Fruit fly (Drosophila melanogaster) whole organism, embryonic: ENCODE results near the gene Nos.

Source experiments
- CG10274 ChIP-seq: fragments of 200-800 bp; sonication (Bioruptor generic); optimal IDR thresholded peaks from 3 replicates; lab custom pipeline; 2017; ENCODE audit warnings: missing biosample characterization, mild to moderate bottlenecking, missing genetic modification characterization
- CG10431 ChIP-seq: fragments of 200-800 bp; sonication (Bioruptor generic); optimal IDR thresholded peaks from 3 replicates; lab custom pipeline; 2018; ENCODE audit warnings: missing biosample characterization, mild to moderate bottlenecking, missing genetic modification characterization
- CG11695 ChIP-seq: fragments of 200-800 bp; sonication (Bioruptor generic); IDR thresholded peaks from 3 replicates; pipeline ENCODE4 v1.3.6; 2022; ENCODE audit warnings: missing biosample characterization, missing genetic modification characterization
- CG12659 ChIP-seq: fragments of 200-800 bp; sonication (Bioruptor generic); optimal IDR thresholded peaks from 3 replicates; lab custom pipeline; 2017; ENCODE audit warnings: mild to moderate bottlenecking, missing biosample characterization, missing genetic modification reagents, missing genetic modification characterization
- CG12769 ChIP-seq: fragments of 200-800 bp; sonication (Bioruptor generic); optimal IDR thresholded peaks from 2 replicates; lab custom pipeline; 2019; ENCODE audit warnings: missing biosample characterization, mild to moderate bottlenecking, missing genetic modification characterization, moderate library complexity
- CG13296 ChIP-seq: fragments of 200-800 bp; sonication (Bioruptor generic); optimal IDR thresholded peaks from 3 replicates; lab custom pipeline; 2018; ENCODE audit warnings: missing biosample characterization, mild to moderate bottlenecking, missing genetic modification characterization
- CG15479 ChIP-seq: fragments of 200-800 bp; sonication (Bioruptor generic); optimal IDR thresholded peaks from 3 replicates; lab custom pipeline; 2019; ENCODE audit warnings: missing biosample characterization, mild to moderate bottlenecking, missing genetic modification characterization, moderate library complexity
- CG15514 ChIP-seq: fragments of 200-800 bp; sonication (Bioruptor generic); optimal IDR thresholded peaks from 3 replicates; lab custom pipeline; 2017; ENCODE audit warnings: missing biosample characterization, missing genetic modification characterization, mild to moderate bottlenecking, moderate library complexity, missing genetic modification reagents
- CG17829 ChIP-seq: fragments of 200-800 bp; optimal IDR thresholded peaks from 2 replicates; lab custom pipeline; 2019; ENCODE audit warnings: missing biosample characterization, mild to moderate bottlenecking, missing genetic modification characterization, moderate library complexity
- CG18262 ChIP-seq: fragments of 200-800 bp; optimal IDR thresholded peaks from 3 replicates; lab custom pipeline; 2019; ENCODE audit warnings: missing biosample characterization, mild to moderate bottlenecking, missing genetic modification characterization, moderate library complexity
- CG2678 ChIP-seq: fragments of 200-800 bp; sonication (Bioruptor generic); optimal IDR thresholded peaks from 3 replicates; lab custom pipeline; 2019; ENCODE audit warnings: missing biosample characterization, mild to moderate bottlenecking, missing genetic modification characterization, moderate library complexity
- CG31388 ChIP-seq: fragments of 200-800 bp; sonication (Bioruptor generic); optimal IDR thresholded peaks from 2 replicates; lab custom pipeline; 2016; ENCODE audit warnings: missing biosample characterization, missing genetic modification characterization
- CG34376 ChIP-seq: fragments of 200-800 bp; sonication (Bioruptor generic); optimal IDR thresholded peaks from 2 replicates; lab custom pipeline; 2018; ENCODE audit warnings: missing biosample characterization, mild to moderate bottlenecking, missing genetic modification characterization
- CG3838 ChIP-seq: fragments of 200-800 bp; sonication (Bioruptor generic); optimal IDR thresholded peaks from 3 replicates; lab custom pipeline; 2016; ENCODE audit warnings: missing biosample characterization, missing genetic modification characterization
- CG3847 ChIP-seq: fragments of 200-800 bp; sonication (Bioruptor generic); IDR thresholded peaks from 2 replicates; pipeline ENCODE4 v1.3.6; 2022; ENCODE audit warnings: missing biosample characterization, missing genetic modification characterization
- CG4617 ChIP-seq: fragments of 200-800 bp; sonication (Bioruptor generic); optimal IDR thresholded peaks from 3 replicates; lab custom pipeline; 2016; ENCODE audit warnings: missing biosample characterization, missing genetic modification characterization, borderline replicate concordance
- CG4820 ChIP-seq: fragments of 200-800 bp; sonication (Bioruptor generic); optimal IDR thresholded peaks from 3 replicates; lab custom pipeline; 2016; ENCODE audit warnings: missing biosample characterization, missing genetic modification characterization
- CG7556 ChIP-seq: fragments of 200-800 bp; sonication (Bioruptor generic); optimal IDR thresholded peaks from 2 replicates; lab custom pipeline; 2017; ENCODE audit warnings: missing biosample characterization, mild to moderate bottlenecking, missing genetic modification characterization
- CG7928 ChIP-seq: fragments of 200-800 bp; sonication (Bioruptor generic); optimal IDR thresholded peaks from 2 replicates; lab custom pipeline; 2017; ENCODE audit warnings: missing biosample characterization, mild to moderate bottlenecking, missing genetic modification characterization
- CG8924 ChIP-seq: fragments of 200-800 bp; optimal IDR thresholded peaks from 3 replicates; lab custom pipeline; 2019; ENCODE audit warnings: missing biosample characterization, mild to moderate bottlenecking, missing genetic modification characterization, moderate library complexity
- CG9727 ChIP-seq: fragments of 200-800 bp; sonication (Bioruptor generic); optimal IDR thresholded peaks from 3 replicates; lab custom pipeline; 2017; ENCODE audit warnings: missing biosample characterization, mild to moderate bottlenecking, missing genetic modification characterization
- CG9797 ChIP-seq: fragments of 200-800 bp; sonication (Bioruptor generic); optimal IDR thresholded peaks from 3 replicates; lab custom pipeline; 2018; ENCODE audit warnings: missing biosample characterization, mild to moderate bottlenecking, missing genetic modification characterization
- D19A ChIP-seq: fragments of 200-800 bp; optimal IDR thresholded peaks from 3 replicates; lab custom pipeline; 2019; ENCODE audit warnings: missing biosample characterization, mild to moderate bottlenecking, missing genetic modification characterization, moderate library complexity
- HmgZ ChIP-seq: fragments of 200-800 bp; sonication (Bioruptor generic); optimal IDR thresholded peaks from 2 replicates; lab custom pipeline; 2018; ENCODE audit warnings: missing biosample characterization, mild to moderate bottlenecking, missing genetic modification characterization
- Hr3 ChIP-seq: fragments of 200-800 bp; sonication (Bioruptor generic); optimal IDR thresholded peaks from 3 replicates; lab custom pipeline; 2016; ENCODE audit warnings: missing biosample characterization, missing genetic modification characterization
- Jarid2 ChIP-seq: fragments of 200-800 bp; sonication (Bioruptor generic); optimal IDR thresholded peaks from 3 replicates; lab custom pipeline; 2017; ENCODE audit warnings: mild to moderate bottlenecking, missing biosample characterization, missing genetic modification reagents, missing genetic modification characterization
- Mes4 ChIP-seq: fragments of 200-800 bp; sonication (Bioruptor generic); optimal IDR thresholded peaks from 2 replicates; lab custom pipeline; 2016; ENCODE audit warnings: missing biosample characterization, missing genetic modification characterization
- Myb ChIP-seq: fragments of 200-800 bp; sonication (Bioruptor generic); optimal IDR thresholded peaks from 2 replicates; lab custom pipeline; 2016; ENCODE audit warnings: missing biosample characterization, missing genetic modification characterization
- Nf-YA ChIP-seq: fragments of 200-800 bp; sonication (Bioruptor generic); IDR thresholded peaks from 2 replicates; pipeline ENCODE4 v1.3.6; 2022; ENCODE audit warnings: missing biosample characterization, missing genetic modification characterization
- Oaz ChIP-seq: fragments of 200-800 bp; sonication (Bioruptor generic); IDR thresholded peaks from 2 replicates; pipeline ENCODE4 v1.3.6; 2022; ENCODE audit warnings: missing biosample characterization, missing genetic modification characterization
- Ptx1 ChIP-seq: fragments of 200-800 bp; sonication (Bioruptor generic); IDR thresholded peaks from 2 replicates; pipeline ENCODE4 v1.3.6; 2022; ENCODE audit warnings: missing biosample characterization, missing genetic modification characterization
- Sin3A ChIP-seq: fragments of >200 bp; optimal IDR thresholded peaks from 2 replicates; lab custom pipeline; 2018
- Sox102F ChIP-seq: fragments of 200-800 bp; sonication (Bioruptor generic); optimal IDR thresholded peaks from 2 replicates; lab custom pipeline; 2018; ENCODE audit warnings: missing biosample characterization, mild to moderate bottlenecking, missing genetic modification characterization, moderate library complexity
- Sry-δ ChIP-seq: fragments of 200-800 bp; sonication (Bioruptor generic); optimal IDR thresholded peaks from 2 replicates; lab custom pipeline; 2016; ENCODE audit warnings: missing biosample characterization, missing genetic modification characterization
- Stat92E ChIP-seq, 3 experiments: fragments of >200 bp in 2 of 3; fragments of 200-800 bp in 1 of 3; sonication (Bioruptor generic) in 1 of 3; optimal IDR thresholded peaks; 2 replicates each; lab custom pipeline; 2017 to 2019; ENCODE audit warnings: missing biosample characterization in 3 of 3, missing genetic modification characterization in 3 of 3, mild to moderate bottlenecking in 1 of 3, moderate library complexity in 1 of 3
- amos ChIP-seq: fragments of 200-800 bp; sonication (Bioruptor generic); IDR thresholded peaks from 2 replicates; pipeline ENCODE4 v1.3.6; 2022; ENCODE audit warnings: missing biosample characterization, missing genetic modification characterization; ENCODE audit not compliant: partially characterized antibody
- bbx ChIP-seq: fragments of 200-800 bp; sonication (Bioruptor generic); IDR thresholded peaks from 2 replicates; pipeline ENCODE4 v1.3.6; 2022; ENCODE audit warnings: missing biosample characterization, missing genetic modification characterization; ENCODE audit not compliant: partially characterized antibody
- bowl ChIP-seq: fragments of 200-800 bp; sonication (Bioruptor generic); IDR thresholded peaks from 2 replicates; pipeline ENCODE4 v1.3.6; 2022; ENCODE audit warnings: missing biosample characterization, missing genetic modification characterization
- cg ChIP-seq: fragments of 200-800 bp; sonication (Bioruptor generic); optimal IDR thresholded peaks from 3 replicates; lab custom pipeline; 2019; ENCODE audit warnings: missing biosample characterization, mild to moderate bottlenecking, missing genetic modification characterization, moderate library complexity
- corto ChIP-seq: fragments of 200-800 bp; sonication (Bioruptor generic); optimal IDR thresholded peaks from 2 replicates; lab custom pipeline; 2016; ENCODE audit warnings: missing biosample characterization, mild to moderate bottlenecking, missing genetic modification characterization, moderate library complexity
- gfzf ChIP-seq: fragments of 200-800 bp; sonication (Bioruptor generic); optimal IDR thresholded peaks from 2 replicates; lab custom pipeline; 2016; ENCODE audit warnings: missing biosample characterization, mild to moderate bottlenecking, missing genetic modification characterization, moderate library complexity
- grn ChIP-seq: fragments of 200-800 bp; sonication (Bioruptor generic); optimal IDR thresholded peaks from 3 replicates; lab custom pipeline; 2017; ENCODE audit warnings: missing biosample characterization, missing genetic modification characterization
- hkb ChIP-seq, 2 experiments: fragments of 200-800 bp in 1 of 2; fragments of >200 bp in 1 of 2; sonication (Bioruptor generic) in 1 of 2; IDR thresholded peaks in 1 of 2; optimal IDR thresholded peaks in 1 of 2; 2 replicates each; pipeline versions ENCODE4 v1.3.6 to Lab custom; 2017 to 2022; ENCODE audit warnings: missing biosample characterization in 1 of 2, missing genetic modification characterization in 1 of 2
- insv ChIP-seq, 2 experiments: fragments of 200-800 bp; sonication (Bioruptor generic); optimal IDR thresholded peaks; 3 replicates each; lab custom pipeline; 2016 to 2018; ENCODE audit warnings: missing biosample characterization in 2 of 2, missing genetic modification characterization in 2 of 2
- luna ChIP-seq: fragments of 200-800 bp; sonication (Bioruptor generic); optimal IDR thresholded peaks from 2 replicates; lab custom pipeline; 2016; ENCODE audit warnings: missing biosample characterization, missing genetic modification characterization
- salm ChIP-seq: fragments of 200-800 bp; sonication (Bioruptor generic); optimal IDR thresholded peaks from 2 replicates; lab custom pipeline; 2018; ENCODE audit warnings: missing biosample characterization, mild to moderate bottlenecking, missing genetic modification characterization
- scrt ChIP-seq: fragments of 200-800 bp; sonication (Bioruptor generic); optimal IDR thresholded peaks from 2 replicates; lab custom pipeline; 2018; ENCODE audit warnings: missing biosample characterization, mild to moderate bottlenecking, missing genetic modification characterization, moderate library complexity
- trh ChIP-seq: fragments of 200-800 bp; sonication (Bioruptor generic); optimal IDR thresholded peaks from 2 replicates; lab custom pipeline; 2016; ENCODE audit warnings: missing biosample characterization, missing genetic modification characterization

Nos gene

DNA sequence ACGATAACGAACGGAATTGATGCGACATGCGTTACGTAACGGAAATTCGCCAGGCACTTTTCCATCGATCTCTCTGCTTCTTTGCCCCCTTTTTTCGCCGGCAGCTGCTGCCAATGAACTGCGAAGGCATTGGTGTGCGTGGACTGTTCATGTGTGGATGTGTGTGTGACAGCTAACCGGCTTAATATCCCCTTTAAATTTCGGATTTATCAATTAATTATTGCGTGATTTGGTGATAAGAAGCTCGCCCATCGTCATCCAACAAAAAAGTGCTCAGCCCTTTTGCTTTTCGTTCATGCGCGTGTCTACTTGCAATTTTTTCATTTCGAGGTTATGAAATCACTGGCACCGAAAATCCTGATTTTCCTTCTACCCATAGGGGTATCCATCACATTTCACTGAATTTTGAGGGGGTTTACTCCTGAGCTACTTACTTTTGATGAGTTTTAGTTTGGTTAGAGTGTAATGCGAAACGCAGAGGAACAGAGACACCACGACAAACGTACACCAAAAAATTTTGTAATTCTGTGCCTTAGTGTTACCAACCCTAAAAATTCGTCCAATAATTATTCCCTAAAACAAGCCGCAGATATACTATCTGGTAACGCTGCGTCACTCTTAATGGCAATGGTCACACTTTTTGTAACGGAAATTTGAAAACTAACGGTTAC lies 13.1 kb upstream of the Nos start, which contains the start of gene porin (continued):
- no peak for TF ChIP-seq Mes4 (GFP tag; lab: Kevin White, UChicago)
- no peak for TF ChIP-seq Sox102F (GFP tag; lab: Kevin White, UChicago)
- peak; percentile 100 for TF ChIP-seq Myb
- TF ChIP-seq CG17829 (tag; lab: Kevin White, UChicago): peak; percentile 49
- peak; percentile 33 for TF ChIP-seq CG13296 (GFP tag; lab: Kevin White, UChicago)
- peak; percentile 70 for TF ChIP-seq CG3847 (GFP tag; lab: Robert Waterston, UW)
- peak; percentile 7 for TF ChIP-seq CG2678 (tag; lab: Kevin White, UChicago)
- peak; percentile 51 for TF ChIP-seq CG12659 (GFP tag; lab: Kevin White, UChicago)
- TF ChIP-seq corto (GFP tag; lab: Kevin White, UChicago): no peak
- no peak for TF ChIP-seq CG31388
- TF ChIP-seq HmgZ (tag; lab: Kevin White, UChicago): peak; percentile 17
- no peak for TF ChIP-seq Hr3
- peak; percentile 81 for TF ChIP-seq CG15514 (GFP tag; lab: Kevin White, UChicago)
- TF ChIP-seq CG3838: no peak
- TF ChIP-seq CG10431 (GFP tag; lab: Kevin White, UChicago): peak; percentile 30
- TF ChIP-seq Jarid2 (GFP tag; lab: Kevin White, UChicago): peak; percentile 60
- 0 out of 3 replicates have a peak, but pooled peaks have one; percentile 9 for TF ChIP-seq CG11695 (GFP tag; lab: Robert Waterston, UW)
- TF ChIP-seq CG9727 (GFP tag; lab: Kevin White, UChicago): peak; percentile 2
- TF ChIP-seq CG4617: peak; percentile 83
- peak; percentile 27 for TF ChIP-seq salm (tag; lab: Kevin White, UChicago)
- no peak for TF ChIP-seq CG18262
- no peak for TF ChIP-seq Ptx1 (GFP tag; lab: Robert Waterston, UW)
- TF ChIP-seq Stat92E (GFP tag; optimal IDR thresholded peaks at IDR 0.05; lab: Kevin White, UChicago): peak in 1 of 3 experiments; percentile 69
- peak; percentile 70 for TF ChIP-seq CG15479 (GFP tag; lab: Kevin White, UChicago)
- peak; percentile 29; the same call in 1 of the 2 replicates for TF ChIP-seq amos
- TF ChIP-seq CG8924: peak; percentile 31
- TF ChIP-seq hkb (optimal IDR thresholded peaks at IDR 0.05; lab: Kevin White, UChicago): no peak
- no peak for TF ChIP-seq hkb (GFP tag; IDR thresholded peaks at IDR 0.05; lab: Robert Waterston, UW)
- TF ChIP-seq CG10274 (GFP tag; lab: Kevin White, UChicago): no peak
- peak; percentile 85 for TF ChIP-seq cg (GFP tag; lab: Kevin White, UChicago)
- TF ChIP-seq D19A (tag; lab: Kevin White, UChicago): peak; percentile 1
- TF ChIP-seq Sin3A: peak; percentile 56
- TF ChIP-seq CG12769 (tag; lab: Kevin White, UChicago): no peak
- peak; percentile 4 for TF ChIP-seq CG4820 (GFP tag; lab: Kevin White, UChicago)
- peak; percentile 5 for TF ChIP-seq scrt (GFP tag; lab: Kevin White, UChicago)
- no peak for TF ChIP-seq CG7928 (GFP tag; lab: Kevin White, UChicago)
- no peak for TF ChIP-seq Oaz (GFP tag; lab: Robert Waterston, UW)
- peak; percentile 67 for TF ChIP-seq bbx (GFP tag; lab: Robert Waterston, UW)
- peak; percentile 30 for TF ChIP-seq grn
- peak; percentile 65 for TF ChIP-seq CG34376 (GFP tag; lab: Kevin White, UChicago)
- TF ChIP-seq bowl (GFP tag; lab: Robert Waterston, UW): no peak
- no peak for TF ChIP-seq Nf-YA (GFP tag; lab: Robert Waterston, UW)
- TF ChIP-seq luna: no peak
- TF ChIP-seq Sry-δ (GFP tag; lab: Kevin White, UChicago): peak; percentile 50
- TF ChIP-seq gfzf (GFP tag; lab: Kevin White, UChicago): peak; percentile 98
- peak in 1 of 2 experiments; percentile 41 for TF ChIP-seq insv (GFP tag; optimal IDR thresholded peaks at IDR 0.05; lab: Kevin White, UChicago)
- TF ChIP-seq CG9797 (GFP tag; lab: Kevin White, UChicago): peak; percentile 94
- TF ChIP-seq CG7556: no peak
- no peak for TF ChIP-seq trh (GFP tag; lab: Kevin White, UChicago)
